Worm (Caenorhabditis elegans): ENCODE data around the gene H37A05.2.

Gene H37A05.2

ce11 chrV:13678542-13678941, 44.5 kb upstream of the H37A05.2 start, which contains the start of the genes tag-65 and ccz-1 (continued):
- TF ChIP-seq F22D6.2 (tag; optimal IDR thresholded peaks at IDR 0.05) (no peak), ets-4 (GFP tag; optimal IDR thresholded peaks at IDR 0.05) (no peak), snpc-4 (GFP tag; optimal IDR thresholded peaks at IDR 0.05) (peak; percentile 44), snpc-4 (tag; optimal IDR thresholded peaks at IDR 0.05) (peak; percentile 50 to 82 (median 74)), tlf-1 (GFP tag; optimal IDR thresholded peaks at IDR 0.05) (peak; percentile 77), dpff-1 (tag; optimal IDR thresholded peaks at IDR 0.05) (no peak), efl-1 (GFP tag; optimal IDR thresholded peaks at IDR 0.05) (peak; percentile 53), rpc-1 (optimal IDR thresholded peaks at IDR 0.05) (no peak), rpc-1 (tag; optimal IDR thresholded peaks at IDR 0.05) (no peak), athp-1 (tag; optimal IDR thresholded peaks at IDR 0.05) (peak; percentile 28), F52B5.7 (tag; optimal IDR thresholded peaks at IDR 0.05) (no peak), egrh-3 (GFP tag; IDR thresholded peaks at IDR 0.05) (no peak), repo-1 (tag; optimal IDR thresholded peaks at IDR 0.05) (peak; percentile 19), ceh-79 (tag; optimal IDR thresholded peaks at IDR 0.05) (no peak), nfyb-1 (GFP tag; IDR thresholded peaks at IDR 0.05) (peak; percentile 78), C06A6.2 (GFP tag; conservative IDR thresholded peaks at IDR 0.05) (0 out of 2 replicates have a peak, but pooled peaks have one; percentile 33), ccch-3 (GFP tag; optimal IDR thresholded peaks at IDR 0.05) (no peak)

- peak; percentile 90 for TF ChIP-seq lsl-1 (GFP tag; optimal IDR thresholded peaks at IDR 0.05)
- TF ChIP-seq unc-62 (GFP tag; optimal IDR thresholded peaks at IDR 0.05): no peak
- TF ChIP-seq B0336.3 (GFP tag; IDR thresholded peaks at IDR 0.05): no peak
- TF ChIP-seq snpc-3.4 (tag; optimal IDR thresholded peaks at IDR 0.05): no peak
- no peak for TF ChIP-seq madf-3 (GFP tag; IDR thresholded peaks at IDR 0.05)
- no peak for TF ChIP-seq C17E4.6 (GFP tag; IDR thresholded peaks at IDR 0.05)
- no peak for TF ChIP-seq F55B11.4 (tag; optimal IDR thresholded peaks at IDR 0.05; ENCODE audit: borderline replicate concordance, insufficient read depth)
- TF ChIP-seq B0261.1 (tag; optimal IDR thresholded peaks at IDR 0.05): no peak
- no peak for TF ChIP-seq madf-10 (tag; optimal IDR thresholded peaks at IDR 0.05)
- TF ChIP-seq ztf-6 (GFP tag; IDR thresholded peaks at IDR 0.05): no peak
- 0 out of 2 replicates have a peak, but pooled peaks have one; percentile 25 for TF ChIP-seq mcd-1 (GFP tag; IDR thresholded peaks at IDR 0.05)
- TF ChIP-seq repo-1 (tag; optimal IDR thresholded peaks at IDR 0.05): no peak
- peak; percentile 93 for TF ChIP-seq madf-8 (GFP tag; conservative IDR thresholded peaks at IDR 0.05)
- TF ChIP-seq F37B4.10 (GFP tag; IDR thresholded peaks at IDR 0.05): no peak
- TF ChIP-seq K11D2.4 (GFP tag; IDR thresholded peaks at IDR 0.05): no peak
- TF ChIP-seq ets-4 (GFP tag; optimal IDR thresholded peaks at IDR 0.05): no peak
- no peak for TF ChIP-seq F57A8.1 (GFP tag; optimal IDR thresholded peaks at IDR 0.05)
- TF ChIP-seq pha-4 (tag; optimal IDR thresholded peaks at IDR 0.05): no peak
- TF ChIP-seq tbp1 (GFP tag; optimal IDR thresholded peaks at IDR 0.05): peak; percentile 3
- peak; percentile 55; the same call in 1 of the 2 replicates for TF ChIP-seq pbrm-1 (GFP tag; IDR thresholded peaks at IDR 0.05)
- peak; percentile 96 for TF ChIP-seq hsf-1 (GFP tag; IDR thresholded peaks at IDR 0.05)
- TF ChIP-seq cebp-1 (GFP tag; IDR thresholded peaks at IDR 0.05): no peak
- no peak for TF ChIP-seq cebp-1 (tag; optimal IDR thresholded peaks at IDR 0.05)
- TF ChIP-seq hmg-1.2 (GFP tag; IDR thresholded peaks at IDR 0.05): peak; percentile 15; the same call in 1 of the 2 replicates
- TF ChIP-seq athp-1 (tag; optimal IDR thresholded peaks at IDR 0.05): no peak
- peak; percentile 37 for TF ChIP-seq efl-1 (GFP tag; optimal IDR thresholded peaks at IDR 0.05)
- TF ChIP-seq xnd-1 (tag; optimal IDR thresholded peaks at IDR 0.05): peak; percentile 58
- TF ChIP-seq lin-26 (GFP tag; IDR thresholded peaks at IDR 0.05): no peak
- TF ChIP-seq F33H1.4 (GFP tag; IDR thresholded peaks at IDR 0.05): peak; percentile 43
- TF ChIP-seq mes-4 (tag; optimal IDR thresholded peaks at IDR 0.05): no peak
- TF ChIP-seq lin-54 (GFP tag; optimal IDR thresholded peaks at IDR 0.05): peak; percentile 32
- TF ChIP-seq F57C9.4 (tag; optimal IDR thresholded peaks at IDR 0.05): no peak
- TF ChIP-seq Y56A3A.18 (GFP tag; IDR thresholded peaks at IDR 0.05): no peak
- peak; percentile 9; the same call in 1 of the 2 replicates for TF ChIP-seq rcor-1 (GFP tag; IDR thresholded peaks at IDR 0.05)
- peak; percentile 94 for TF ChIP-seq madf-6 (GFP tag; IDR thresholded peaks at IDR 0.05)
Measured at ce11 chrV:13671911-13672639, 38.0 kb upstream of the H37A05.2 start, which contains the start of the genes mip-2 and F58G11.4. Gene mip-2, minus strand, starts transcription at chrV:13671958. Gene F58G11.4, plus strand, starts transcription at chrV:13672589.
